Fruit fly (Drosophila melanogaster) whole organism, embryonic: ENCODE measurements around the gene Epp.
A peak's percentile ranks its signal among the peaks of the same experiment; 100 is the strongest.

Experiments used
- Atf6 ChIP-seq: fragments of 200-800 bp; sonication (Bioruptor generic); IDR thresholded peaks from 2 replicates; pipeline ENCODE4 v1.3.6; 2022; ENCODE audit warnings: missing biosample characterization, missing genetic modification characterization
- B-H1 ChIP-seq: fragments of 200-800 bp; sonication (Bioruptor generic); IDR thresholded peaks from 3 replicates; pipeline ENCODE4 v1.3.6; 2022; ENCODE audit warnings: missing biosample characterization, missing genetic modification characterization
- CG10267 ChIP-seq: fragments of 200-800 bp; sonication (Bioruptor generic); optimal IDR thresholded peaks from 2 replicates; lab custom pipeline; 2018; ENCODE audit warnings: missing biosample characterization, mild to moderate bottlenecking, missing genetic modification characterization, moderate library complexity
- CG10366 ChIP-seq: fragments of 200-800 bp; sonication (Bioruptor generic); IDR thresholded peaks from 2 replicates; pipeline ENCODE4 v1.3.6; 2022; ENCODE audit warnings: missing biosample characterization, missing genetic modification characterization
- CG10431 ChIP-seq: fragments of 200-800 bp; sonication (Bioruptor generic); optimal IDR thresholded peaks from 3 replicates; lab custom pipeline; 2018; ENCODE audit warnings: missing biosample characterization, mild to moderate bottlenecking, missing genetic modification characterization
- CG11247 ChIP-seq: fragments of 200-800 bp; sonication (Bioruptor generic); IDR thresholded peaks from 2 replicates; pipeline ENCODE4 v1.3.6; 2022; ENCODE audit warnings: missing biosample characterization, missing genetic modification characterization
- CG12299 ChIP-seq: fragments of 200-800 bp; sonication (Bioruptor generic); optimal IDR thresholded peaks from 2 replicates; lab custom pipeline; 2018; ENCODE audit warnings: missing biosample characterization, mild to moderate bottlenecking, missing genetic modification characterization
- CG12391 ChIP-seq: fragments of 200-800 bp; sonication (Bioruptor generic); optimal IDR thresholded peaks from 3 replicates; lab custom pipeline; 2018; ENCODE audit warnings: missing biosample characterization, mild to moderate bottlenecking, missing genetic modification characterization, moderate library complexity
- CG13775 ChIP-seq: fragments of 200-800 bp; sonication (Bioruptor generic); optimal IDR thresholded peaks from 3 replicates; lab custom pipeline; 2017; ENCODE audit warnings: missing biosample characterization, mild to moderate bottlenecking, missing genetic modification characterization
- CG14014 ChIP-seq: fragments of 200-800 bp; sonication (Bioruptor generic); IDR thresholded peaks from 2 replicates; pipeline ENCODE4 v1.3.6; 2022; ENCODE audit warnings: missing biosample characterization, missing genetic modification characterization
- CG14441 ChIP-seq: fragments of 200-800 bp; sonication (Bioruptor generic); IDR thresholded peaks from 2 replicates; pipeline ENCODE4 v1.3.6; 2022; ENCODE audit warnings: missing biosample characterization, missing genetic modification characterization
- CG1529 ChIP-seq: fragments of 200-800 bp; sonication (Bioruptor generic); optimal IDR thresholded peaks from 3 replicates; lab custom pipeline; 2018; ENCODE audit warnings: missing biosample characterization, missing genetic modification characterization
- CG15601 ChIP-seq: fragments of 200-800 bp; sonication (Bioruptor generic); optimal IDR thresholded peaks from 3 replicates; lab custom pipeline; 2019; ENCODE audit warnings: missing biosample characterization, mild to moderate bottlenecking, missing genetic modification characterization, moderate library complexity
- CG1603 ChIP-seq: fragments of 200-800 bp; sonication (Bioruptor generic); optimal IDR thresholded peaks from 2 replicates; lab custom pipeline; 2019; ENCODE audit warnings: missing biosample characterization, mild to moderate bottlenecking, missing genetic modification characterization, moderate library complexity
- CG1647 ChIP-seq: fragments of 200-800 bp; sonication (Bioruptor generic); optimal IDR thresholded peaks from 3 replicates; lab custom pipeline; 2016; ENCODE audit warnings: missing biosample characterization, missing genetic modification characterization
- CG17912 ChIP-seq: fragments of 200-800 bp; sonication (Bioruptor generic); optimal IDR thresholded peaks from 2 replicates; lab custom pipeline; 2018; ENCODE audit warnings: missing biosample characterization, mild to moderate bottlenecking, missing genetic modification characterization
- CG2116 ChIP-seq: fragments of 200-800 bp; sonication (Bioruptor generic); optimal IDR thresholded peaks from 3 replicates; lab custom pipeline; 2018; ENCODE audit warnings: missing biosample characterization, mild to moderate bottlenecking, missing genetic modification characterization
- CG2712 ChIP-seq: fragments of 200-800 bp; optimal IDR thresholded peaks from 3 replicates; lab custom pipeline; 2019; ENCODE audit warnings: missing biosample characterization, mild to moderate bottlenecking, missing genetic modification characterization, moderate library complexity
- CG32772 ChIP-seq: fragments of 200-800 bp; sonication (Bioruptor generic); IDR thresholded peaks from 2 replicates; pipeline ENCODE4 v1.3.6; 2022; ENCODE audit warnings: missing biosample characterization, missing genetic modification characterization
- CG34376 ChIP-seq: fragments of 200-800 bp; sonication (Bioruptor generic); optimal IDR thresholded peaks from 2 replicates; lab custom pipeline; 2018; ENCODE audit warnings: missing biosample characterization, mild to moderate bottlenecking, missing genetic modification characterization
- CG5180 ChIP-seq: fragments of 200-800 bp; sonication (Bioruptor generic); optimal IDR thresholded peaks from 3 replicates; lab custom pipeline; 2017; ENCODE audit warnings: missing biosample characterization, missing genetic modification characterization, mild to moderate bottlenecking, moderate library complexity, missing genetic modification reagents
- CG6791 ChIP-seq: fragments of 200-800 bp; sonication (Bioruptor generic); IDR thresholded peaks from 3 replicates; pipeline ENCODE4 v1.3.6; 2022; ENCODE audit warnings: missing biosample characterization, missing genetic modification characterization; ENCODE audit not compliant: partially characterized antibody
- CG7372 ChIP-seq: fragments of 200-800 bp; sonication (Bioruptor generic); IDR thresholded peaks from 2 replicates; pipeline ENCODE4 v1.3.6; 2022; ENCODE audit warnings: missing biosample characterization, missing genetic modification characterization
- CG7786 ChIP-seq: fragments of 200-800 bp; sonication (Bioruptor generic); optimal IDR thresholded peaks from 2 replicates; lab custom pipeline; 2016; ENCODE audit warnings: missing biosample characterization, missing genetic modification characterization
- CG7839 ChIP-seq: fragments of 200-800 bp; sonication (Bioruptor generic); optimal IDR thresholded peaks from 3 replicates; lab custom pipeline; 2018; ENCODE audit warnings: missing biosample characterization, mild to moderate bottlenecking, missing genetic modification characterization, moderate library complexity
- CG7928 ChIP-seq: fragments of 200-800 bp; sonication (Bioruptor generic); optimal IDR thresholded peaks from 2 replicates; lab custom pipeline; 2017; ENCODE audit warnings: missing biosample characterization, mild to moderate bottlenecking, missing genetic modification characterization
- CG9215 ChIP-seq: fragments of 200-800 bp; sonication (Bioruptor generic); IDR thresholded peaks from 2 replicates; pipeline ENCODE4 v1.3.6; 2022; ENCODE audit warnings: missing biosample characterization, missing genetic modification characterization
- CG9932 ChIP-seq: fragments of 200-800 bp; sonication (Bioruptor generic); IDR thresholded peaks from 2 replicates; pipeline ENCODE4 v1.3.6; 2022; ENCODE audit warnings: missing biosample characterization, missing genetic modification characterization
- D19A ChIP-seq: fragments of 200-800 bp; optimal IDR thresholded peaks from 3 replicates; lab custom pipeline; 2019; ENCODE audit warnings: missing biosample characterization, mild to moderate bottlenecking, missing genetic modification characterization, moderate library complexity
- D19B ChIP-seq: fragments of 200-800 bp; sonication (Bioruptor generic); optimal IDR thresholded peaks from 2 replicates; lab custom pipeline; 2017; ENCODE audit warnings: missing biosample characterization, mild to moderate bottlenecking, missing genetic modification characterization
- Ets65A ChIP-seq: fragments of 200-800 bp; sonication (Bioruptor generic); peaks from one replicate; lab custom pipeline; 2016; ENCODE audit warnings: missing biosample characterization, missing genetic modification characterization
- HmgD ChIP-seq: fragments of 200-800 bp; sonication (Bioruptor generic); optimal IDR thresholded peaks from 3 replicates; lab custom pipeline; 2016; ENCODE audit warnings: missing biosample characterization, missing genetic modification characterization
- Hsf ChIP-seq: fragments of 200-800 bp; sonication (Bioruptor generic); optimal IDR thresholded peaks from 3 replicates; lab custom pipeline; 2016; ENCODE audit warnings: missing biosample characterization, missing genetic modification characterization
- Nf-YC ChIP-seq: fragments of 200-800 bp; optimal IDR thresholded peaks from 3 replicates; lab custom pipeline; 2019; ENCODE audit warnings: missing biosample characterization, mild to moderate bottlenecking, missing genetic modification characterization, moderate library complexity
- Optix ChIP-seq: fragments of 200-800 bp; sonication (Bioruptor generic); IDR thresholded peaks from 3 replicates; pipeline ENCODE4 v1.3.6; 2022; ENCODE audit warnings: missing biosample characterization, missing genetic modification characterization
- crol ChIP-seq: fragments of 200-800 bp; sonication (Bioruptor generic); IDR thresholded peaks from 2 replicates; pipeline ENCODE4 v1.3.6; 2022; ENCODE audit warnings: missing biosample characterization, missing genetic modification characterization
- dan ChIP-seq: fragments of 200-800 bp; sonication (Bioruptor generic); IDR thresholded peaks from 2 replicates; pipeline ENCODE4 v1.3.6; 2022; ENCODE audit warnings: missing biosample characterization, missing genetic modification characterization
- fu2 ChIP-seq: fragments of 200-800 bp; sonication (Bioruptor generic); optimal IDR thresholded peaks from 2 replicates; lab custom pipeline; 2016; ENCODE audit warnings: missing biosample characterization, missing genetic modification characterization
- gem ChIP-seq: fragments of 200-800 bp; sonication (Bioruptor generic); optimal IDR thresholded peaks from 2 replicates; lab custom pipeline; 2019; ENCODE audit warnings: missing biosample characterization, mild to moderate bottlenecking, missing genetic modification characterization, moderate library complexity
- grau ChIP-seq: fragments of 200-800 bp; optimal IDR thresholded peaks from 3 replicates; lab custom pipeline; 2019; ENCODE audit warnings: missing biosample characterization, mild to moderate bottlenecking, missing genetic modification characterization, moderate library complexity
- mam ChIP-seq: fragments of 200-800 bp; sonication (Bioruptor generic); optimal IDR thresholded peaks from 3 replicates; lab custom pipeline; 2016; ENCODE audit warnings: missing biosample characterization, missing genetic modification characterization
- oc ChIP-seq: fragments of 200-800 bp; sonication (Bioruptor generic); optimal IDR thresholded peaks from 2 replicates; lab custom pipeline; 2018; ENCODE audit warnings: missing biosample characterization, mild to moderate bottlenecking, missing genetic modification characterization, moderate library complexity
- psq ChIP-seq: fragments of 200-800 bp; sonication (Bioruptor generic); optimal IDR thresholded peaks from 2 replicates; lab custom pipeline; 2017; ENCODE audit warnings: missing biosample characterization, missing genetic modification characterization
- row ChIP-seq: fragments of 200-800 bp; sonication (Bioruptor generic); IDR thresholded peaks from 3 replicates; pipeline ENCODE4 v1.3.6; 2022; ENCODE audit warnings: missing biosample characterization, missing genetic modification characterization
- run ChIP-seq: fragments of 200-800 bp; sonication (Bioruptor generic); optimal IDR thresholded peaks from 3 replicates; lab custom pipeline; 2018; ENCODE audit warnings: missing biosample characterization, mild to moderate bottlenecking, missing genetic modification characterization
- salm ChIP-seq: fragments of 200-800 bp; sonication (Bioruptor generic); optimal IDR thresholded peaks from 2 replicates; lab custom pipeline; 2018; ENCODE audit warnings: missing biosample characterization, mild to moderate bottlenecking, missing genetic modification characterization
- sisA ChIP-seq: fragments of 200-800 bp; sonication (Bioruptor generic); IDR thresholded peaks from 2 replicates; pipeline ENCODE4 v1.3.6; 2022; ENCODE audit warnings: missing biosample characterization, missing genetic modification characterization
- sug ChIP-seq: fragments of 200-800 bp; optimal IDR thresholded peaks from 2 replicates; lab custom pipeline; 2019; ENCODE audit warnings: missing biosample characterization, mild to moderate bottlenecking, missing genetic modification characterization, moderate library complexity
- unc-4 ChIP-seq: fragments of 200-800 bp; sonication (Bioruptor generic); IDR thresholded peaks from 2 replicates; pipeline ENCODE4 v1.3.6; 2022; ENCODE audit warnings: missing biosample characterization, missing genetic modification characterization; ENCODE audit not compliant: partially characterized antibody
- vfl ChIP-seq: fragments of 200-800 bp; sonication (Bioruptor generic); optimal IDR thresholded peaks from 2 replicates; lab custom pipeline; 2016; ENCODE audit warnings: missing biosample characterization, missing genetic modification characterization

Epp gene

dm6 chr3R:24037538-24038265 lies 45.0 kb upstream of the Epp start, which contains the start of gene spas (continued):
- TF ChIP-seq psq (GFP tag; lab: Kevin White, UChicago) (peak; percentile 33), salm (tag; lab: Kevin White, UChicago) (no peak), CG6791 (GFP tag; lab: Robert Waterston, UW) (peak; percentile 95), CG12299 (no peak), row (GFP tag; lab: Robert Waterston, UW) (peak; percentile 93), sug (tag; lab: Kevin White, UChicago) (peak; percentile 58), mam (GFP tag; lab: Kevin White, UChicago) (peak; percentile 73), CG7786 (peak; percentile 78), CG17912 (GFP tag; lab: Kevin White, UChicago) (no peak), CG1647 (GFP tag; lab: Kevin White, UChicago) (peak; percentile 28), CG2712 (tag; lab: Kevin White, UChicago) (peak; percentile 69), CG1603 (peak; percentile 90), oc (tag; lab: Kevin White, UChicago) (peak; percentile 26), Atf6 (GFP tag; lab: Robert Waterston, UW) (0 out of 2 replicates have a peak, but pooled peaks have one; percentile 5), CG13775 (GFP tag; lab: Kevin White, UChicago) (peak; percentile 87), Ets65A (peak; percentile 96), CG9932 (GFP tag; lab: Robert Waterston, UW) (peak; percentile 91), run (tag; lab: Kevin White, UChicago) (no peak), CG2116 (GFP tag; lab: Kevin White, UChicago) (peak; percentile 63), CG9215 (GFP tag; lab: Robert Waterston, UW) (peak; percentile 78), CG14014 (GFP tag; lab: Robert Waterston, UW) (peak; percentile 72; the same call in 1 of the 2 replicates), CG15601 (tag; lab: Kevin White, UChicago) (peak; percentile 29), crol (GFP tag; lab: Robert Waterston, UW) (no peak; the same call in 1 of the 2 replicates), CG12391 (peak; percentile 81), CG11247 (GFP tag; lab: Robert Waterston, UW) (peak; percentile 53), vfl (GFP tag; lab: Kevin White, UChicago) (peak; percentile 45), CG7372 (GFP tag; lab: Robert Waterston, UW) (peak; percentile 49), CG14441 (GFP tag; lab: Robert Waterston, UW) (peak; percentile 74), B-H1 (peak; percentile 60; the same call in 1 of the 3 replicates), D19B (peak; percentile 7), Hsf (GFP tag; lab: Kevin White, UChicago) (peak; percentile 75), HmgD (GFP tag; lab: Kevin White, UChicago) (peak; percentile 50), CG1529 (GFP tag; lab: Kevin White, UChicago) (peak; percentile 15), CG7928 (GFP tag; lab: Kevin White, UChicago) (peak; percentile 90), grau (tag; lab: Kevin White, UChicago) (peak; percentile 53), CG7839 (tag; lab: Kevin White, UChicago) (peak; percentile 57), CG10267 (tag; lab: Kevin White, UChicago) (peak; percentile 65), sisA (GFP tag; lab: Robert Waterston, UW) (peak; percentile 87), gem (tag; lab: Kevin White, UChicago) (peak; percentile 80), Nf-YC (no peak), unc-4 (peak; percentile 88), CG10431 (no peak), dan (no peak), fu2 (peak; percentile 76), D19A (tag; lab: Kevin White, UChicago) (no peak), CG5180 (GFP tag; lab: Kevin White, UChicago) (no peak), CG34376 (GFP tag; lab: Kevin White, UChicago) (peak; percentile 37), CG32772 (GFP tag; lab: Robert Waterston, UW) (peak; percentile 87), CG10366 (GFP tag; lab: Robert Waterston, UW) (peak; percentile 78), Optix (GFP tag; lab: Robert Waterston, UW) (peak; percentile 76; the same call in 2 of the 3 replicates)
